Worm (Caenorhabditis elegans) whole organism, L2 larva: ENCODE data around the gene ZK930.4.

Source experiments
- F13H6.1 ChIP-seq: sonication (generic microtip); optimal IDR thresholded peaks from 2 replicates; lab custom pipeline; 2016; ENCODE audit warnings: missing genetic modification characterization, missing compliant biosample characterization
- R02D3.7 ChIP-seq: fragments of 150-350 bp; optimal IDR thresholded peaks from 2 replicates; lab custom pipeline; 2014; ENCODE audit warnings: missing biosample characterization, missing genetic modification characterization
- Y55F3AM.14 ChIP-seq: fragments of 200-800 bp; sonication (Bioruptor generic); optimal IDR thresholded peaks from 2 replicates; lab custom pipeline; 2018; ENCODE audit warnings: mild to moderate bottlenecking, missing genetic modification characterization, missing compliant biosample characterization
- ZK546.5 ChIP-seq: sonication (generic microtip); optimal IDR thresholded peaks from 2 replicates; lab custom pipeline; 2017; ENCODE audit warnings: missing biosample characterization, missing genetic modification characterization
- blmp-1 ChIP-seq: sonication (generic microtip); optimal IDR thresholded peaks from 2 replicates; lab custom pipeline; 2017; ENCODE audit warnings: missing genetic modification characterization, mild to moderate bottlenecking, missing compliant biosample characterization, antibody characterized with exemption, moderate library complexity; ENCODE audit not compliant: insufficient read depth
- ceh-16 ChIP-seq: fragments of 150-350 bp; optimal IDR thresholded peaks from 2 replicates; lab custom pipeline; 2014; ENCODE audit warnings: missing biosample characterization, missing genetic modification characterization
- mdl-1 ChIP-seq, 2 experiments: fragments of 150-350 bp in 1 of 2; sonication (generic microtip) in 1 of 2; optimal IDR thresholded peaks; 2 replicates each; lab custom pipeline; 2017; ENCODE audit warnings: missing biosample characterization in 2 of 2, missing genetic modification characterization in 2 of 2
- nhr-237 ChIP-seq: fragments of 150-350 bp; optimal IDR thresholded peaks from 2 replicates; lab custom pipeline; 2014; ENCODE audit warnings: missing biosample characterization, missing genetic modification characterization
- nhr-6 ChIP-seq: fragments of 150-350 bp; optimal IDR thresholded peaks from 2 replicates; lab custom pipeline; 2014; ENCODE audit warnings: missing biosample characterization, missing genetic modification characterization
- peb-1 ChIP-seq: fragments of 150-350 bp; optimal IDR thresholded peaks from 2 replicates; lab custom pipeline; 2014; ENCODE audit warnings: missing biosample characterization, missing genetic modification characterization
- snpc-4 ChIP-seq: fragments of 150-350 bp; optimal IDR thresholded peaks from 2 replicates; lab custom pipeline; 2014; ENCODE audit warnings: missing biosample characterization, missing genetic modification characterization
- ztf-11 ChIP-seq: sonication (generic microtip); optimal IDR thresholded peaks from 2 replicates; lab custom pipeline; 2017; ENCODE audit warnings: missing biosample characterization, missing genetic modification characterization

DNA sequence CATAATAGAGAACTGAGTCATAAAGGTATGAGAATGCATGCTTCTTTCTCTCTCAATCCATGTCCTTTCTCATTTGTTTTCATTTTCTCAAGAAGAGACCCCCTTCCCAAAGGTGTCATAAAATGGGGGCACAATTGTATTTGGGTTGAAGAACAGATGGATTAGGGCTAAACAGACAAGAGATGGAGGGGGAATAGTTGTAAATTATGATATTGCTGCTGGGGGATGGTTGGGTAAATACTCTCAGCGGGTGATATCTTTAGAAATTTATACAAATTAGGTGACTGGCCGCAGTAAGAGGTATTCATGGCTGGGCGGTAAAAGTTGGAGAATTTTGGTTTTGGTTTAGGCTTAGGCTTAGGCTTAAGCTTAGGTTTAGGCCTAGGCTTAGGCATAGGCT lies 1.3 kb upstream of the ZK930.4 start:
- TF ChIP-seq blmp-1 (tag; lab: Kevin White, UChicago) (no peak), R02D3.7 (tag; lab: Kevin White, UChicago) (no peak), snpc-4 (tag; lab: Kevin White, UChicago) (no peak), Y55F3AM.14 (GFP tag; lab: Kevin White, UChicago) (no peak), F13H6.1 (no peak), mdl-1 (tag; optimal IDR thresholded peaks at IDR 0.05; lab: Kevin White, UChicago) (no peak), nhr-237 (tag; lab: Kevin White, UChicago) (no peak), nhr-6 (tag; lab: Kevin White, UChicago) (no peak), ztf-11 (tag; lab: Kevin White, UChicago) (no peak), ZK546.5 (no peak), peb-1 (tag; lab: Kevin White, UChicago) (no peak), ceh-16 (tag; lab: Kevin White, UChicago) (no peak)
